Worm (Caenorhabditis elegans): Measurements from ENCODE around the gene fipr-7.

Gene fipr-7

DNA sequence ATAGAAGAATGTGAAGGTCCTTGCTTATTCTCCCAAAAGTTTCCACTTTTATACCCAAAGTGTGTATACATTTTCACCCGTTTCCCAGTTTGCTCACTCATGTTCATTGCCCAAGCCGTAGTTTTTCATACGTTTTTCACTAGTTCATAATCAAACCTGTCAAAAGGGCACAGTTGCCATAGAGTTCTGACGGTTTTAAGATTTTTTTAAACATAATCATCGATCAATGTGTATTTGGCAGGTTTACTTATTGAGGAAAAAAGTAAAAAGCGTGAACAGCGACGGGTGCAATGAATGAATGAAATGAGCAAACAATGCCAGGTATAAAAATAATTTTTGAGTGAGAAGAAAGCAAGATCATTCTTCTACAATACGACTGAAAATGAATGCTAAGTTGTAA, 8.3 kb upstream of the fipr-7 start, which contains the start of the genes fipr-5 and fipr-9:
Gene fipr-5, minus strand, starts transcription at position 101 of the 400 bp plus-strand sequence.
Gene fipr-9, plus strand, starts transcription at position 346 of the 400 bp plus-strand sequence.
- TF ChIP-seq flt-1 (GFP tag; IDR thresholded peaks at IDR 0.05), result no peak
- TF ChIP-seq ref-1 (GFP tag; conservative IDR thresholded peaks at IDR 0.05), result no peak
- TF ChIP-seq cog-1 (tag; optimal IDR thresholded peaks at IDR 0.05), result no peak
- TF ChIP-seq tab-1 (GFP tag; IDR thresholded peaks at IDR 0.05), result no peak
- TF ChIP-seq ztf-23 (GFP tag; IDR thresholded peaks at IDR 0.05), result no peak
- TF ChIP-seq med-1 (GFP tag; optimal IDR thresholded peaks at IDR 0.05; ENCODE audit: insufficient read depth), result no peak
- TF ChIP-seq ztf-29 (GFP tag; IDR thresholded peaks at IDR 0.05), result no peak
- TF ChIP-seq klf-2 (GFP tag; conservative IDR thresholded peaks at IDR 0.05), result no peak
- TF ChIP-seq T22C8.4 (GFP tag; IDR thresholded peaks at IDR 0.05), result no peak

DNA sequence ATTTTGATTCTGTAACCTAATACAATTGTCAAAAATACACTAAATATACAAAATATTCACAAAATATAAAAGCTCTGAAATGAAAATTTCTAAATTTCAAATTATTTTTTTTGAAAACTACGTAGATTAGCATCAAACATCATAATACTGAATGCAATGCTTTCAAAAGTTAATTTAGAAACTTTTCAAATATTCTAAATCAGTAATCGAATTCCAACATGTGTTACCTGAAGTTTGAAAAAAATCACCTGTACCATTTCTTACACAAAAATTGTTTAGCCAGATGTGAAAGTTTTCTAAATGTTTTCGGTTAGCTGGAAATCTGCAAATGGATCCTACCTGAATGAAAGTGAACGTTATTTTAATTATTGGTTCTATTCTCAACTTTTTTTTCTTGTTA, 7.6 kb upstream of the fipr-7 start, which contains the start of gene C12D8.20:
Gene C12D8.20, plus strand, starts transcription at position 301 of the 400 bp plus-strand sequence.
- TF ChIP-seq cog-1 (tag; optimal IDR thresholded peaks at IDR 0.05) (no peak), ztf-23 (GFP tag; IDR thresholded peaks at IDR 0.05) (no peak), klf-2 (GFP tag; conservative IDR thresholded peaks at IDR 0.05) (no peak), T22C8.4 (GFP tag; IDR thresholded peaks at IDR 0.05) (no peak), med-1 (GFP tag; optimal IDR thresholded peaks at IDR 0.05; ENCODE audit: insufficient read depth) (no peak)

DNA sequence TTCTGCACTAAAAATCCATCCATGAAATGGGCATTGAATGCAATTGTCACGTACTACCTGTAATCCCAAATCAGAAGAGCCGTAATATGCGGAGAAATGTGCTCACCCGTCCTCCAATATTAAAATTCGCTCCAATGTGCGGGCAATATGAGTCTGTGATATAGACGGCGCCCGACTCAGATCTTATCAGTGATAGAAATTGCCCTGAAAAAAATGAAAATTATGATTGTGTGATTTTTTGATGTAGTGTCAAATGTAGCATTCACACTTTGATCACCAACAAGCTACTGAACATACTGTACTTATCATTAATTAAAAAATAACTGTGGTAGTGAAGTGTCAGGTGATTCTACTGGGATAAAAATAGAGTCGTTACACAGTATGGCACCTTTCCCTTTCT, 5.0 kb upstream of the fipr-7 start:
- TF ChIP-seq T22C8.4 (GFP tag; IDR thresholded peaks at IDR 0.05) (no peak), klf-2 (GFP tag; conservative IDR thresholded peaks at IDR 0.05) (no peak), ref-1 (GFP tag; conservative IDR thresholded peaks at IDR 0.05) (no peak), tab-1 (GFP tag; IDR thresholded peaks at IDR 0.05) (no peak), cog-1 (tag; optimal IDR thresholded peaks at IDR 0.05) (no peak), ztf-23 (GFP tag; IDR thresholded peaks at IDR 0.05) (no peak), flt-1 (GFP tag; IDR thresholded peaks at IDR 0.05) (no peak), ztf-29 (GFP tag; IDR thresholded peaks at IDR 0.05) (no peak), med-1 (GFP tag; optimal IDR thresholded peaks at IDR 0.05; ENCODE audit: insufficient read depth) (no peak)

DNA sequence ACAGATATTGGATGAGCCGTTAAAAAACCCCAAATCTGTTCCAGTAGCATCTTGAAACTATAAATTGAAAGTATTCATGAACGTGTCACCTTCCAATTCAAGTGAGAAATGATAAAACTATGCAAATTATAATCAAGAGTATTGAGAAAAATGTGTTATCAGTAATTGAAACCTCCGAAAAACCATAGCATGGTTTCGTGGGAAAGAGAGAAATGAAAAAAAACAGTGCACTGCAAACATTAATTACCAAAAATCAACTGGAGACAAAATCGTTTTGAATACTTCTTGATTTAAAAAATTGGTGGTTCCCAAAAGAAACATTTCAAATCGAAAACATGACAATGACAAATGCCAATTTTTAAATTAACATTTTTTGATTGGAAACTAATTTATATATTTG, 4.0 kb upstream of the fipr-7 start, which contains the start of gene daf-36:
Gene daf-36, minus strand, starts transcription at position 101 of the 400 bp plus-strand sequence.
- no peak for TF ChIP-seq klf-2 (GFP tag; conservative IDR thresholded peaks at IDR 0.05)
- TF ChIP-seq ztf-23 (GFP tag; IDR thresholded peaks at IDR 0.05), result no peak
- TF ChIP-seq flt-1 (GFP tag; IDR thresholded peaks at IDR 0.05), result no peak

DNA sequence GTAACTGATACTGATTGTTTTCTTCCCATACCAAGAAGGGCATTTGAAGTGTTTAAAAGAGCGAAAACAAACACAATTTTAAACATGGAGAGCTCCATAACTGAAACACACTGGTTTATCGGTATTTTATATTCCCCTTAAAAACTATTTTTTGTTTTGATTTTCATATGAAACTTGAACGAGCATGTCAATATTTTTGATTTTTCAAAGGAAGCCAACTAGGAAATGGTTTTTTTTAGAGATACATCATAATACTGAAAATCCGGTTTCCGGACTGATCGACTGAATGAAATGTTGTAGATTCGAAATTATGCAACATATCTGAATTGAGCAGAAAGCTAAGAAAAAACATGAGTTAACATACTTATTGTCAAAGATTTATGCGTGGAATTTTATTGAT, 2.3 kb upstream of the fipr-7 start, which contains the start of gene ttr-19:
Gene ttr-19, minus strand, starts transcription at position 101 of the 400 bp plus-strand sequence.
- TF ChIP-seq flt-1 (GFP tag; IDR thresholded peaks at IDR 0.05) (no peak), tab-1 (GFP tag; IDR thresholded peaks at IDR 0.05) (no peak), ztf-23 (GFP tag; IDR thresholded peaks at IDR 0.05) (no peak), ztf-29 (GFP tag; IDR thresholded peaks at IDR 0.05) (no peak), klf-2 (GFP tag; conservative IDR thresholded peaks at IDR 0.05) (no peak), med-1 (GFP tag; optimal IDR thresholded peaks at IDR 0.05; ENCODE audit: insufficient read depth) (no peak), ref-1 (GFP tag; conservative IDR thresholded peaks at IDR 0.05) (no peak)

DNA sequence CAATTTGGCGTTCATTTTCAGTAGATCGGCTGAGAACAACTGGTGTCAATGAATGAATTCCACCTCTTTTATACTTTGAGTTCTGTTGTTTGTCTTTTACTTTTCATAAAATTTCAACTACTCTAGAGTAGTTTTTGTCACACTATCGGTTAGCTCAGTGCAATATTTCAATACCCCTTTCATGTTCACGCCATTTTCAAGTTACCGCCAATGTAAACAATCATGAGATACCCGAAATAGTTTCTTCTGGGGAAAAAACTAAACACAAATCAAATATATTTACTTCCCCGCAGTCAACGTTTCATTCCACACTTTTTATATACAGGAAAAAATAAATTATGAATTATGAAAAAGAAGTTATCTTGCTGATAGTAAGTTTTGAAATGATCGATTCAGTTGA, 1.3 kb upstream of the fipr-7 start, which contains the start of gene fipr-4:
Gene fipr-4, minus strand, starts transcription at position 101 of the 400 bp plus-strand sequence.
- TF ChIP-seq ref-1 (GFP tag; conservative IDR thresholded peaks at IDR 0.05) (no peak), flt-1 (GFP tag; IDR thresholded peaks at IDR 0.05) (no peak), klf-2 (GFP tag; conservative IDR thresholded peaks at IDR 0.05) (no peak), tab-1 (GFP tag; IDR thresholded peaks at IDR 0.05) (no peak), cog-1 (tag; optimal IDR thresholded peaks at IDR 0.05) (no peak), ztf-29 (GFP tag; IDR thresholded peaks at IDR 0.05) (no peak), med-1 (GFP tag; optimal IDR thresholded peaks at IDR 0.05; ENCODE audit: insufficient read depth) (no peak), T22C8.4 (GFP tag; IDR thresholded peaks at IDR 0.05) (no peak), ztf-23 (GFP tag; IDR thresholded peaks at IDR 0.05) (no peak)

DNA sequence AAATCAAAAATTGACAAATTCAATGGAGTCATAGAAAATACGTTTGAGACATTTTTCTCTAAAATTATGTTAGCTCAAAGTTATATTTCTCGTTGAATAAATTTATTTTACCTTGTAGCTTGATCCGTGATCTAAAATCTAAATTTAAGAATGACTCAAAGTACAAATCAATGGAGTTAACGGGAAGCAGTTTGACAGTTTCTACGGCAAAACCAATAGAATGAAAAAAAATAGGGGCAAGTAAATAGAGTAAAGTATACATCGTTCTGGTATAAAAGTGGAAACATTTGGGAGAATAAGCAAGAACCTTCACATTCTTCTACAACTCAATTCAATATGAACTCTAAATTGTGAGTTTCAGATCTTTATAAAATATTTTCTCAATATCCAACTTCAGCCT, 1.3 kb downstream of the fipr-7 start, which contains the start of gene fipr-6:
Gene fipr-6, plus strand, starts transcription at position 301 of the 400 bp plus-strand sequence.
- TF ChIP-seq flt-1 (GFP tag; IDR thresholded peaks at IDR 0.05) (no peak), klf-2 (GFP tag; conservative IDR thresholded peaks at IDR 0.05) (no peak), ztf-29 (GFP tag; IDR thresholded peaks at IDR 0.05) (no peak), ztf-23 (GFP tag; IDR thresholded peaks at IDR 0.05) (no peak), ref-1 (GFP tag; conservative IDR thresholded peaks at IDR 0.05) (no peak), T22C8.4 (GFP tag; IDR thresholded peaks at IDR 0.05) (no peak), cog-1 (tag; optimal IDR thresholded peaks at IDR 0.05) (no peak), med-1 (GFP tag; optimal IDR thresholded peaks at IDR 0.05; ENCODE audit: insufficient read depth) (no peak), tab-1 (GFP tag; IDR thresholded peaks at IDR 0.05) (no peak)

DNA sequence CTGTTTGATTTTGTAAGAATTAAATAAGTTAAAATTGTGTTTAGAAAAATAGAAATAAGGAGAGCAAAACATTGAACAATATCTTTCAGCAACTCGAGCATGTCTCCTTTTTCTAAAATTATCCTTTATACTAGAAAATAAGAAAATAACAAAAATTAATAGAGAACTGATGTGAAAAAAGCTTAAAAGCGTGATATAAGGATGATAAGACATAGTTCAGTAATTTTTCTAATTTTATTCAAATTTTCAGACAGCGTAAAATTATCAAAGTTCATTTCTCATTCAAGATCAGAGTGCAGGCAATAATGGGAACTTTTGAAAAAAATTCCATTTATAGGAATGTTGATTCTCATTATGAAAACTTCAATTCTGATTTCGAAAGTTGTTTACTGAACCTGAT, 3.7 kb downstream of the fipr-7 start, which contains the start of gene str-182:
Gene str-182, minus strand, starts transcription at position 101 of the 400 bp plus-strand sequence.
- TF ChIP-seq ztf-29 (GFP tag; IDR thresholded peaks at IDR 0.05) (no peak), ref-1 (GFP tag; conservative IDR thresholded peaks at IDR 0.05) (no peak), cog-1 (tag; optimal IDR thresholded peaks at IDR 0.05) (no peak), T22C8.4 (GFP tag; IDR thresholded peaks at IDR 0.05) (no peak), klf-2 (GFP tag; conservative IDR thresholded peaks at IDR 0.05) (no peak), med-1 (GFP tag; optimal IDR thresholded peaks at IDR 0.05; ENCODE audit: insufficient read depth) (no peak), tab-1 (GFP tag; IDR thresholded peaks at IDR 0.05) (no peak), flt-1 (GFP tag; IDR thresholded peaks at IDR 0.05) (no peak), ztf-23 (GFP tag; IDR thresholded peaks at IDR 0.05) (no peak)

DNA sequence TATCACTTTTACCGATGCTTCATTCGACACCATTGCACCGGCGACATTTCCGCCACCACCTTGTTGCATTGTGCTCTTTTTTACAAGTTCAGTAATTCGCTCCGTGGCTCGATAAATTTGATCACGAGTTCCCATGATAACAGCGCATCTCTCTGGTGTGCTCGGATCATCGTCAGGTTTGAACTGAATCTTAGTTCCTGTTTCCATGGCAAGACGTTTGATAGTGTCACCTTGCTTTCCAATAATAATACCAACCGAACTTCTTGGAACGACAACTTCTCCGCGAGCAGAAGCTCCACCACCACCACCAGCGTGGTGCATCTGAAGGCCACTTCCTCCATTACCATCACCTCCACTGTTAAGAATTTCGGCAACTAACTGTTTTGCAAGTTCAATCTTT, 7.5 kb downstream of the fipr-7 start:
- TF ChIP-seq tab-1 (GFP tag; IDR thresholded peaks at IDR 0.05) (no peak), flt-1 (GFP tag; IDR thresholded peaks at IDR 0.05) (no peak), ztf-23 (GFP tag; IDR thresholded peaks at IDR 0.05) (no peak), cog-1 (tag; optimal IDR thresholded peaks at IDR 0.05) (no peak)

DNA sequence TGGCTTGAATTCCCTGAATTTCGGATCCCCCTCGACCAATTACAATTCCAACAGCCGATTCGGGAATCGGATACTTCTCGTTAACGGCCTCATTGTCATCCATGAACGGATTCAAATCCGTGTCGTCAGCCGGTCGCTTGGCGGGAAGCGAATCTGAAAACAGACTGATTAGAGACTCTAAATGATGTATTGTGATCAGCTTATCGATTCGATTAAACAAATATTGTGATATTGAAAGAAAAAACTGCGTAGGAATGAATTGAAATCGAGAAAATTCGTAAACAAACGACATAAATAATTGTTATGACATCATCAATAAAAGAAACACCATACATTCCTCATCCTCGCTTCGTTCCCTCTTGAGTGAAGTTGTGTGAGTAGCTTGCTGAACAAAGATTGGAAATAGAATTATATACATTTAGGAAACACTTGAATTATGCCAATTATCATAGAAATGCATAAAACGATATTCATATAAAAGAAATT, 8.4 kb downstream of the fipr-7 start:
- TF ChIP-seq tab-1 (GFP tag; IDR thresholded peaks at IDR 0.05), result no peak
- TF ChIP-seq klf-2 (GFP tag; conservative IDR thresholded peaks at IDR 0.05), result no peak
- TF ChIP-seq ref-1 (GFP tag; conservative IDR thresholded peaks at IDR 0.05), result no peak
- TF ChIP-seq ztf-23 (GFP tag; IDR thresholded peaks at IDR 0.05), result no peak
- no peak for TF ChIP-seq med-1 (GFP tag; optimal IDR thresholded peaks at IDR 0.05; ENCODE audit: insufficient read depth)
- TF ChIP-seq flt-1 (GFP tag; IDR thresholded peaks at IDR 0.05), result no peak
- TF ChIP-seq T22C8.4 (GFP tag; IDR thresholded peaks at IDR 0.05), result no peak
- no peak for TF ChIP-seq ztf-29 (GFP tag; IDR thresholded peaks at IDR 0.05)
- TF ChIP-seq cog-1 (tag; optimal IDR thresholded peaks at IDR 0.05), result no peak

Measured in whole organism, midembryonic.